Worm (Caenorhabditis elegans) whole organism, dauer: ENCODE measurements around the gene T22F3.10.
"Not testable (repeated sequence)": the region's sequence is repeated elsewhere in the genome, so short reads cannot be mapped to it uniquely, and the experiment has no call there.

Source experiments
- unc-62 ChIP-seq: sonication (generic microtip); optimal IDR thresholded peaks from 2 replicates; lab custom pipeline; 2017; ENCODE audit warnings: missing biosample characterization, missing genetic modification reagents, missing genetic modification characterization

The T22F3.10 gene

ce11 chrV:3578813-3579212 lies 32.7 kb downstream of the T22F3.10 start, which contains the start of gene pygl-1:
TSS of gene pygl-1 (plus strand) at chrV:3579023.
- no peak for TF ChIP-seq unc-62

ce11 chrV:3575759-3576158 lies 35.8 kb downstream of the T22F3.10 start, which contains the start of gene grl-27:
TSS of gene grl-27 (minus strand) at chrV:3575859.
- no peak for TF ChIP-seq unc-62

ce11 chrV:3572408-3572807 lies 39.1 kb downstream of the T22F3.10 start, which contains the start of gene F40C5.1:
TSS of gene F40C5.1 (plus strand) at chrV:3572708.
- TF ChIP-seq unc-62: not testable (repeated sequence)

ce11 chrV:3570695-3571094 lies 40.9 kb downstream of the T22F3.10 start, which contains the start of gene F40C5.2:
TSS of gene F40C5.2 (plus strand) at chrV:3570995.
- not testable (repeated sequence) for TF ChIP-seq unc-62

- not testable (repeated sequence) for TF ChIP-seq unc-62
Observed at ce11 chrV:3564335-3564734, 47.2 kb downstream of the T22F3.10 start, which contains the start of gene T24A6.17. TSS of gene T24A6.17 (minus strand) at chrV:3564435.

- not testable (repeated sequence) for TF ChIP-seq unc-62
Observed at ce11 chrV:3562824-3563223, 48.7 kb downstream of the T22F3.10 start, which contains the start of gene T24A6.16. TSS of gene T24A6.16 (minus strand) at chrV:3562924.

ce11 chrV:3558744-3559143 lies 52.8 kb downstream of the T22F3.10 start, which contains the start of gene T24A6.1:
TSS of gene T24A6.1 (plus strand) at chrV:3559044.
- TF ChIP-seq unc-62: not testable (repeated sequence)

- no peak for TF ChIP-seq unc-62
Observed at ce11 chrV:3557422-3557821, 54.1 kb downstream of the T22F3.10 start, which contains the start of gene grl-31. TSS of gene grl-31 (minus strand) at chrV:3557778.
